Fruit fly (Drosophila melanogaster) Kc167 (cell line): ENCODE results near the gene FeCH.

Source experiments
- Myc ChIP-seq: fragments of >200 bp; optimal IDR thresholded peaks from 2 replicates; lab custom pipeline; 2017; ENCODE audit warnings: missing external identifiers
- Sin3A ChIP-seq: fragments of >200 bp; optimal IDR thresholded peaks from 2 replicates; lab custom pipeline; 2018; ENCODE audit warnings: missing external identifiers
- h ChIP-seq: fragments of >200 bp; optimal IDR thresholded peaks from 3 replicates; lab custom pipeline; 2018; ENCODE audit warnings: missing external identifiers
- psq ChIP-seq: fragments of >200 bp; optimal IDR thresholded peaks from 2 replicates; lab custom pipeline; 2017; ENCODE audit warnings: missing external identifiers
- ttk ChIP-seq: sonication (Bioruptor generic); optimal IDR thresholded peaks from 2 replicates; lab custom pipeline; 2017; ENCODE audit warnings: missing external identifiers

dm6 chr3R:31810073-31810530 lies 2.0 kb downstream of the FeCH start, which contains the start of gene Rift:
- TF ChIP-seq Myc (lab: Kevin White, UChicago) (no peak), psq (lab: Kevin White, UChicago) (no peak), h (lab: Kevin White, UChicago) (no peak), ttk (no peak), Sin3A (lab: Kevin White, UChicago) (no peak)
